Fruit fly (Drosophila melanogaster): ENCODE data around the gene CG17361.
A peak's percentile ranks its signal among the peaks of the same experiment; 100 is the strongest.

Gene CG17361

DNA sequence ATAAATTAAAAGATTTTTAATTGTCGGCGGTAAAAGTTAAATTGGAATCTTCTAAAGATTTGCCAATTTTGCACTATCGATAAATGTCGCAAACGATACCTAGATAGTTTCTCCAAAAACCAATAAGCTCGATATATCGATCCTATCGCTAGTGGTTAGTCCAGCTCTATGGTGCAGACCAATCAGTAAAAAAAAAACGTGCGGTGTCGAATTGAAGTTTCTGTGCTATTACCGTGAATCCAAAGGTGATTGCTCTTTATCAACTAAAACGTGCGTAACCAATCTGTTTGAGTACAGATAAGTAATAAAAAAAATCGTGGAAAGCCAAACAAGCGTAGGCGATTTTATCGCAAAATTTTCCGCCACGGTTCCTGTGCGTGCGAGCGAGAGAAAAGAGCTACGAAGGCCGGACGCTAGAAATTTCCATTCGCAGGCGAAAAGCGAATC lies 39.9 kb downstream of the CG17361 start, which contains the start of gene Hsp110 (continued):
- TF ChIP-seq her (GFP tag; optimal IDR thresholded peaks at IDR 0.05): peak; percentile 49
- TF ChIP-seq CG7987 (GFP tag; optimal IDR thresholded peaks at IDR 0.05): peak; percentile 47
- no peak for TF ChIP-seq luna (GFP tag; optimal IDR thresholded peaks at IDR 0.05)
- peak; percentile 7 for TF ChIP-seq repo (GFP tag; optimal IDR thresholded peaks at IDR 0.05)
- peak in 1 of 2 experiments; percentile 84 for TF ChIP-seq insv (GFP tag; optimal IDR thresholded peaks at IDR 0.05)
- no peak for TF ChIP-seq CG3838 (GFP tag; optimal IDR thresholded peaks at IDR 0.05)
- TF ChIP-seq CG8765 (GFP tag; IDR thresholded peaks at IDR 0.05): no peak
- TF ChIP-seq Xbp1 (GFP tag; optimal IDR thresholded peaks at IDR 0.05): peak; percentile 5
- peak; percentile 100 for TF ChIP-seq amos (GFP tag; IDR thresholded peaks at IDR 0.05; ENCODE audit: partially characterized antibody)
- TF ChIP-seq CG10321 (GFP tag; IDR thresholded peaks at IDR 0.05): no peak
- peak; percentile 98 for TF ChIP-seq HLH4C (GFP tag; IDR thresholded peaks at IDR 0.05; ENCODE audit: partially characterized antibody)
- TF ChIP-seq Max (GFP tag; optimal IDR thresholded peaks at IDR 0.05): peak; percentile 70
- TF ChIP-seq Mrtf (GFP tag; IDR thresholded peaks at IDR 0.05): no peak
- peak; percentile 99 for TF ChIP-seq ato (GFP tag; IDR thresholded peaks at IDR 0.05; ENCODE audit: partially characterized antibody)
- TF ChIP-seq MESR4 (GFP tag; optimal IDR thresholded peaks at IDR 0.05): peak; percentile 45
- peak; percentile 55 for TF ChIP-seq Fer1 (GFP tag; optimal IDR thresholded peaks at IDR 0.05)
- peak; percentile 65 for TF ChIP-seq trem (tag; optimal IDR thresholded peaks at IDR 0.05)
- peak; percentile 99 for TF ChIP-seq tna (GFP tag; IDR thresholded peaks at IDR 0.05; ENCODE audit: partially characterized antibody)
- no peak for TF ChIP-seq Kr (GFP tag; optimal IDR thresholded peaks at IDR 0.05)
- peak; percentile 44 for TF ChIP-seq Ets65A (GFP tag)
- no peak for TF ChIP-seq ap (GFP tag; IDR thresholded peaks at IDR 0.05)
- no peak for TF ChIP-seq H15 (GFP tag; IDR thresholded peaks at IDR 0.05)
- TF ChIP-seq CG3163 (GFP tag; optimal IDR thresholded peaks at IDR 0.05): no peak
- TF ChIP-seq kah (GFP tag; optimal IDR thresholded peaks at IDR 0.05): no peak
- TF ChIP-seq D19B (GFP tag; optimal IDR thresholded peaks at IDR 0.05): no peak
- peak; percentile 45 for TF ChIP-seq chn (GFP tag; optimal IDR thresholded peaks at IDR 0.05)
- peak; percentile 24 for TF ChIP-seq gem (tag; optimal IDR thresholded peaks at IDR 0.05)
- peak; percentile 40 for TF ChIP-seq CoRest (tag; optimal IDR thresholded peaks at IDR 0.05)
- TF ChIP-seq tll (GFP tag; optimal IDR thresholded peaks at IDR 0.05): no peak
- TF ChIP-seq Camta (GFP tag; optimal IDR thresholded peaks at IDR 0.05): no peak
- no peak for TF ChIP-seq CG13123 (GFP tag; optimal IDR thresholded peaks at IDR 0.05)
- TF ChIP-seq fru (optimal IDR thresholded peaks at IDR 0.05): no peak
- TF ChIP-seq CG34224 (GFP tag; IDR thresholded peaks at IDR 0.05; ENCODE audit: partially characterized antibody): peak; percentile 100
- TF ChIP-seq pzg (GFP tag; optimal IDR thresholded peaks at IDR 0.05): peak; percentile 92
- no peak for TF ChIP-seq da (GFP tag; optimal IDR thresholded peaks at IDR 0.05)
- TF ChIP-seq maf-S (GFP tag; optimal IDR thresholded peaks at IDR 0.05): no peak
- peak in 1 of 3 experiments; percentile 14 for TF ChIP-seq Stat92E (GFP tag; optimal IDR thresholded peaks at IDR 0.05)
- TF ChIP-seq CG2120 (GFP tag; optimal IDR thresholded peaks at IDR 0.05): peak; percentile 51
- TF ChIP-seq toy (GFP tag; IDR thresholded peaks at IDR 0.05): no peak
- peak; percentile 25 for TF ChIP-seq CG1792 (GFP tag; optimal IDR thresholded peaks at IDR 0.05)
- TF ChIP-seq PHDP (tag; optimal IDR thresholded peaks at IDR 0.05): peak; percentile 10
- peak; percentile 99 for TF ChIP-seq chinmo (GFP tag; IDR thresholded peaks at IDR 0.05; ENCODE audit: partially characterized antibody)
- TF ChIP-seq danr (GFP tag; IDR thresholded peaks at IDR 0.05): no peak
- peak; percentile 72 for TF ChIP-seq CG34376 (GFP tag; optimal IDR thresholded peaks at IDR 0.05)
- TF ChIP-seq chif (GFP tag; optimal IDR thresholded peaks at IDR 0.05): no peak
- TF ChIP-seq CG2129 (GFP tag; IDR thresholded peaks at IDR 0.05; ENCODE audit: partially characterized antibody): peak; percentile 96
- TF ChIP-seq Hr78 (GFP tag; optimal IDR thresholded peaks at IDR 0.05): no peak
- TF ChIP-seq CG4730 (GFP tag; IDR thresholded peaks at IDR 0.05): no peak
- TF ChIP-seq prd (optimal IDR thresholded peaks at IDR 0.05): no peak
- TF ChIP-seq prd (GFP tag; IDR thresholded peaks at IDR 0.05): no peak
- TF ChIP-seq nmo (GFP tag; optimal IDR thresholded peaks at IDR 0.05): peak; percentile 53
